Fruit fly (Drosophila melanogaster) whole organism, prepupa: ENCODE measurements around the gene FucTB.

Source experiments
- Blimp-1 ChIP-seq: fragments of 200-800 bp; sonication (Bioruptor generic); optimal IDR thresholded peaks from 3 replicates; lab custom pipeline; 2017; ENCODE audit warnings: missing biosample characterization, missing genetic modification characterization, mild to moderate bottlenecking, moderate library complexity, missing genetic modification reagents
- CG11762 ChIP-seq: fragments of 200-800 bp; sonication (Bioruptor generic); optimal IDR thresholded peaks from 3 replicates; lab custom pipeline; 2016; ENCODE audit warnings: missing biosample characterization, missing genetic modification characterization; ENCODE audit not compliant: insufficient read depth
- CG3032 ChIP-seq: fragments of 200-800 bp; optimal IDR thresholded peaks from 2 replicates; lab custom pipeline; 2019; ENCODE audit warnings: missing biosample characterization, mild to moderate bottlenecking, missing genetic modification characterization, moderate library complexity
- CG7368 ChIP-seq: fragments of 200-800 bp; sonication (Bioruptor generic); optimal IDR thresholded peaks from 3 replicates; lab custom pipeline; 2016; ENCODE audit warnings: missing biosample characterization, missing genetic modification characterization
- Lpt ChIP-seq: fragments of 200-800 bp; sonication (Bioruptor generic); optimal IDR thresholded peaks from 3 replicates; lab custom pipeline; 2016; ENCODE audit warnings: missing biosample characterization, missing genetic modification characterization
- Sox102F ChIP-seq: fragments of 200-800 bp; sonication (Bioruptor generic); optimal IDR thresholded peaks from 2 replicates; lab custom pipeline; 2016; ENCODE audit warnings: missing biosample characterization, mild to moderate bottlenecking, missing genetic modification characterization
- fd59A ChIP-seq: fragments of 200-800 bp; sonication (Bioruptor generic); optimal IDR thresholded peaks from 2 replicates; lab custom pipeline; 2017; ENCODE audit warnings: missing biosample characterization, mild to moderate bottlenecking, missing genetic modification characterization, missing genetic modification reagents
- spab ChIP-seq: fragments of 200-800 bp; sonication (Bioruptor generic); optimal IDR thresholded peaks from 2 replicates; lab custom pipeline; 2017; ENCODE audit warnings: missing biosample characterization, mild to moderate bottlenecking, missing genetic modification characterization, missing genetic modification reagents

DNA sequence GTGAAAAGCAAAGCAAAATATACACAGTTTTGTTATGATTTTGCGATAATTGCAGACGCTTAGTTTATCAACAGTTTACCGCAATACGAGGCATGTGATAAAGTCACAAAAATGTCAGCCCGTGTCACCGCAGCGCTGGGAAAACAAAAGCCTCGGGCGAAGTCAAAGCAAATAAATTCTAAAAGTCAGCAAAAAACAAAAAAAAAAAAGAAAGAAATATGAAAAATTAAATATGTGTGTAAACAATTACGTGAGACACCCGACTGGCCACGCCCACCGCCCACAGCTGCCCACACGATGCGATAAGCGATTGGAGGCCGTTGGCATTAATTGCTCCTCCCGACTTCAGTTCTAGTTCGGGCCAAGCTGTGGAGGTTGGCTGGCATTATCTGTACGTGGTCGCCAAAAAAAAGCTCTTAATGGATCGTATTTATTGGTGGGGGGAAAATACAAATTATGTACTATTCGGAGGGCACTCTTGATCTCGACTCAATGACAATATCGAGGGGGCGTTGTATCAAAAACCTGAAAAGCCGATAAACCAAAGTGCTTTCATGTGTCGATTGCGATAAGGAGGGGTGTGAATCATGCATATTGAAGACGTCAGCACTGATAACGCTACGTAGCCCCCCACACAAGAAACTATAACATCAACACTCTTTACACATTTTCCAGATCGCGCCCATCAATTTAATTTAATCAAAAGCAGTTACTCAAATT, 28.7 kb upstream of the FucTB start:
- no peak for TF ChIP-seq Blimp-1 (GFP tag; lab: Kevin White, UChicago)
- TF ChIP-seq spab (GFP tag; lab: Kevin White, UChicago) = no peak
- TF ChIP-seq CG11762 (GFP tag; lab: Kevin White, UChicago) = no peak
- no peak for TF ChIP-seq CG3032 (tag; lab: Kevin White, UChicago)
- TF ChIP-seq CG7368 (GFP tag; lab: Kevin White, UChicago) = no peak
- TF ChIP-seq Lpt (GFP tag; lab: Kevin White, UChicago) = no peak
- TF ChIP-seq fd59A (GFP tag; lab: Kevin White, UChicago) = no peak
- TF ChIP-seq Sox102F = no peak
